Worm (Caenorhabditis elegans): Measurements from ENCODE around the gene Y97E10B.1.

Gene Y97E10B.1

ce11 chrV:7937152-7937551 lies 6.5 kb upstream of the Y97E10B.1 start, which contains the start of gene srsx-3:
Gene srsx-3, minus strand, starts transcription at chrV:7937252.
- TF ChIP-seq ceh-88 (GFP tag; IDR thresholded peaks at IDR 0.05) (no peak), nhr-28 (tag; optimal IDR thresholded peaks at IDR 0.05) (no peak), unc-30 (tag; optimal IDR thresholded peaks at IDR 0.05) (no peak), lsy-2 (tag; optimal IDR thresholded peaks at IDR 0.05) (no peak), mdl-1 (tag; optimal IDR thresholded peaks at IDR 0.05) (no peak), pag-3 (tag; optimal IDR thresholded peaks at IDR 0.05; ENCODE audit: borderline replicate concordance, insufficient read depth) (no peak), snpc-4 (tag; optimal IDR thresholded peaks at IDR 0.05) (no peak), isw-1 (GFP tag; IDR thresholded peaks at IDR 0.05) (no peak), ama-1 (optimal IDR thresholded peaks at IDR 0.05) (no peak), zag-1 (tag; optimal IDR thresholded peaks at IDR 0.05) (no peak), mab-9 (GFP tag; IDR thresholded peaks at IDR 0.05) (no peak), dsc-1 (tag; optimal IDR thresholded peaks at IDR 0.05) (no peak)

- TF ChIP-seq vab-15 (tag; optimal IDR thresholded peaks at IDR 0.05) (no peak), tlp-1 (tag; optimal IDR thresholded peaks at IDR 0.05) (no peak), fkh-10 (GFP tag; optimal IDR thresholded peaks at IDR 0.05) (no peak)
Observed at ce11 chrV:7940299-7940698, 3.4 kb upstream of the Y97E10B.1 start, which contains the start of gene srt-53. Gene srt-53, minus strand, starts transcription at chrV:7940399.

DNA sequence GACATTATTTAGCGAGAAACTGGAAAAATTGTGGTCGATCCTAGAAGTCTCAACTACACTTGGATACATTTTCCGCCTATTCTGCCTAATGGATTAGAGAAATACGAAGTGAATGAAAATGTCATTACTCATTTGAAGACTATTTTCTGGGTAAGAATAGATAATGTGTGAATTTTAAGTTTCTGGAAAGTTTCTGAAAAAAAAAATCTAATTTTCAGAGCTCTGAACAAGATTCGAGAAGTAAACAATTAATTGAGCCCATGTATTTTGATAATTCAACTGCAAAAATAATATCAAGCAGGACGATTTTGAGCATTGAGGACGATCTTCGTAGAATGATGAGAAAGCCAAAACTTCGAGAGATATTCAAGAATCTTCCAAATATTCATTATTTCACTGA lies 2.6 kb downstream of the Y97E10B.1 start:
- TF ChIP-seq fkh-8 (tag; optimal IDR thresholded peaks at IDR 0.05) (peak; percentile 14), lin-15B (tag; optimal IDR thresholded peaks at IDR 0.05) (no peak), hlh-4 (tag; optimal IDR thresholded peaks at IDR 0.05) (no peak), fkh-4 (tag; optimal IDR thresholded peaks at IDR 0.05; ENCODE audit: borderline replicate concordance) (no peak), vab-15 (tag; optimal IDR thresholded peaks at IDR 0.05) (no peak), ama-1 (optimal IDR thresholded peaks at IDR 0.05) (no peak), mep-1 (tag; optimal IDR thresholded peaks at IDR 0.05) (no peak), nhr-90 (tag; optimal IDR thresholded peaks at IDR 0.05; ENCODE audit: poor library complexity) (no peak), hpl-2 (GFP tag; optimal IDR thresholded peaks at IDR 0.05) (no peak), lir-3 (tag; optimal IDR thresholded peaks at IDR 0.05; ENCODE audit: poor library complexity) (no peak), Y116A8C.19 (tag; optimal IDR thresholded peaks at IDR 0.05; ENCODE audit: borderline replicate concordance) (no peak), nhr-47 (tag; optimal IDR thresholded peaks at IDR 0.05) (no peak), nhr-77 (tag; optimal IDR thresholded peaks at IDR 0.05) (no peak), dsc-1 (tag; optimal IDR thresholded peaks at IDR 0.05) (peak; percentile 48)

DNA sequence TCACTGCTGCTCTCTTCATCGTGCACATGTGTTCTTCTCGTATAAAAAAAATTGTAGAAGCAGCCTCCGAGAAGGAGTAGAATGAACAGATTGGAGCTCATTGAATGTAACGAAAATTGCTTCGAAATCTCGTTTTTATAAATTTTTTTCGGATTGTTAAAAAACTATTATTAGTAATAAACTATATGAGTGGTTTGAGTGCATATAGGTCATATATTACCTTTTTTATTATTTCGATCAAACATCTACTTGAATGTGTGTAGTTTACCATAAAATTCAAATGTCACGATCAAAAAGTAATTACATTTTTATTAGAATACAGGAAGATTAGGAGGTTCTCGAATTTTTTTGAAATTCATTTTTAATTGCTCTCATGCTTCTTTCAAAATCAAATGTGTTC lies 9.2 kb downstream of the Y97E10B.1 start, which contains the start of gene clec-216:
clec-216 (minus strand) TSS at position 101 of the 400 bp plus-strand sequence.
- TF ChIP-seq snpc-4 (tag; optimal IDR thresholded peaks at IDR 0.05) (no peak), ceh-90 (tag; optimal IDR thresholded peaks at IDR 0.05) (no peak), dpl-1 (GFP tag; optimal IDR thresholded peaks at IDR 0.05) (no peak), C34B4.2 (tag; optimal IDR thresholded peaks at IDR 0.05) (no peak), Y116A8C.19 (tag; optimal IDR thresholded peaks at IDR 0.05; ENCODE audit: borderline replicate concordance) (no peak), lsy-2 (tag; optimal IDR thresholded peaks at IDR 0.05) (no peak), nhr-71 (tag; optimal IDR thresholded peaks at IDR 0.05) (no peak), rnt-1 (tag; optimal IDR thresholded peaks at IDR 0.05) (no peak), lin-14 (GFP tag; optimal IDR thresholded peaks at IDR 0.05) (no peak), nhr-90 (tag; optimal IDR thresholded peaks at IDR 0.05; ENCODE audit: poor library complexity) (no peak), nhr-28 (tag; optimal IDR thresholded peaks at IDR 0.05) (no peak), hpl-2 (GFP tag; optimal IDR thresholded peaks at IDR 0.05) (no peak), jun-1 (tag; optimal IDR thresholded peaks at IDR 0.05) (no peak), snu-23 (GFP tag; optimal IDR thresholded peaks at IDR 0.05) (no peak), elt-2 (tag; optimal IDR thresholded peaks at IDR 0.05) (no peak), nhr-47 (tag; optimal IDR thresholded peaks at IDR 0.05) (no peak), egl-13 (tag; optimal IDR thresholded peaks at IDR 0.05) (no peak), efl-3 (GFP tag; optimal IDR thresholded peaks at IDR 0.05) (no peak)
